Fruit fly (Drosophila melanogaster): ENCODE measurements around the gene Syx8.

- TF ChIP-seq OdsH (GFP tag; optimal IDR thresholded peaks at IDR 0.05): no peak
- TF ChIP-seq svp (GFP tag): no peak
- no peak for TF ChIP-seq Hr38 (GFP tag; optimal IDR thresholded peaks at IDR 0.05)
- no peak for TF ChIP-seq vri (GFP tag; optimal IDR thresholded peaks at IDR 0.05)
- no peak for TF ChIP-seq Blimp-1 (GFP tag; optimal IDR thresholded peaks at IDR 0.05)
- no peak for TF ChIP-seq CG15336 (GFP tag; IDR thresholded peaks at IDR 0.05)
- TF ChIP-seq fd85E (GFP tag; optimal IDR thresholded peaks at IDR 0.05): no peak
- TF ChIP-seq Hr39 (GFP tag; optimal IDR thresholded peaks at IDR 0.05): no peak
- no peak for TF ChIP-seq CG11902 (GFP tag; optimal IDR thresholded peaks at IDR 0.05)
- no peak for TF ChIP-seq achi (GFP tag; optimal IDR thresholded peaks at IDR 0.05)
- no peak for TF ChIP-seq CG31627 (GFP tag; optimal IDR thresholded peaks at IDR 0.05)
- TF ChIP-seq Lpt (GFP tag; optimal IDR thresholded peaks at IDR 0.05): no peak
Observed at dm6 chr3L:16566093-16566492, 20.8 kb downstream of the Syx8 start.

Data from whole organism, prepupa.